Worm (Caenorhabditis elegans) whole organism, early embryonic: ENCODE data around the gene sdz-10.

Source experiments
- B0310.2 ChIP-seq: sonication (generic microtip); optimal IDR thresholded peaks from 2 replicates; lab custom pipeline; 2016; ENCODE audit warnings: mild to moderate bottlenecking, missing genetic modification characterization, missing compliant biosample characterization
- F13C5.2 ChIP-seq: sonication (generic microtip); optimal IDR thresholded peaks from 2 replicates; lab custom pipeline; 2017; ENCODE audit warnings: mild to moderate bottlenecking, missing genetic modification characterization, inconsistent platforms, missing compliant biosample characterization
- aly-1 ChIP-seq: sonication (generic microtip); optimal IDR thresholded peaks from 2 replicates; lab custom pipeline; 2016; ENCODE audit warnings: missing genetic modification characterization, missing compliant biosample characterization
- ama-1 ChIP-seq: fragments of 150-350 bp; optimal IDR thresholded peaks from 2 replicates; lab custom pipeline; 2014
- ceh-13 ChIP-seq: fragments of 200-800 bp; sonication (Bioruptor generic); optimal IDR thresholded peaks from 2 replicates; lab custom pipeline; 2018; ENCODE audit warnings: mild to moderate bottlenecking, missing genetic modification characterization, missing compliant biosample characterization
- flt-1 ChIP-seq: fragments of 200-800 bp; sonication (Bioruptor generic); IDR thresholded peaks from 2 replicates; pipeline ENCODE4 v1.3.6; 2022; ENCODE audit warnings: missing genetic modification characterization, missing compliant biosample characterization
- hmg-4 ChIP-seq: fragments of 200-800 bp; sonication (Bioruptor generic); optimal IDR thresholded peaks from 2 replicates; lab custom pipeline; 2018; ENCODE audit warnings: mild to moderate bottlenecking, missing genetic modification characterization, missing compliant biosample characterization
- pes-1 ChIP-seq: fragments of 200-800 bp; sonication (Bioruptor generic); IDR thresholded peaks from 2 replicates; pipeline ENCODE4 v1.3.6; 2022; ENCODE audit warnings: missing genetic modification reagents, missing genetic modification characterization, missing compliant biosample characterization
- scrt-1 ChIP-seq: fragments of 200-800 bp; sonication (Bioruptor generic); IDR thresholded peaks from 2 replicates; pipeline ENCODE4 v1.3.6; 2022; ENCODE audit warnings: missing genetic modification characterization, missing compliant biosample characterization
- sea-1 ChIP-seq: fragments of 200-800 bp; sonication (Bioruptor generic); conservative IDR thresholded peaks from 2 replicates; pipeline ENCODE4 v1.3.6; 2022; ENCODE audit warnings: missing genetic modification characterization, missing compliant biosample characterization
- tbx-11 ChIP-seq: fragments of 200-800 bp; sonication (Bioruptor generic); IDR thresholded peaks from 2 replicates; pipeline ENCODE4 v1.3.6; 2022; ENCODE audit warnings: missing genetic modification characterization, missing compliant biosample characterization
- tbx-37 ChIP-seq: fragments of 200-800 bp; sonication (Bioruptor generic); conservative IDR thresholded peaks from 2 replicates; pipeline ENCODE4 v1.3.6; 2022; ENCODE audit warnings: missing genetic modification reagents, missing genetic modification characterization, missing compliant biosample characterization
- tra-4 ChIP-seq: sonication (generic microtip); optimal IDR thresholded peaks from 2 replicates; lab custom pipeline; 2017; ENCODE audit warnings: missing genetic modification characterization, missing compliant biosample characterization

ce11 chrII:2805566-2805965 is 33.5 kb upstream of the sdz-10 start:
- TF ChIP-seq ama-1 (lab: Kevin White, UChicago) (no peak), B0310.2 (tag; lab: Kevin White, UChicago) (no peak), tra-4 (tag; lab: Kevin White, UChicago) (no peak), flt-1 (GFP tag; lab: Robert Waterston, UW) (no peak), aly-1 (tag; lab: Kevin White, UChicago) (no peak), scrt-1 (GFP tag; lab: Robert Waterston, UW) (no peak), tbx-37 (GFP tag; lab: Robert Waterston, UW) (no peak), F13C5.2 (tag; lab: Kevin White, UChicago) (no peak), sea-1 (GFP tag; lab: Robert Waterston, UW) (no peak), tbx-11 (GFP tag; lab: Robert Waterston, UW) (no peak), hmg-4 (GFP tag; lab: Kevin White, UChicago) (no peak), pes-1 (GFP tag; lab: Robert Waterston, UW) (no peak), ceh-13 (GFP tag; lab: Kevin White, UChicago) (no peak)
